Worm (Caenorhabditis elegans) whole organism, L1 larva: ENCODE data around the gene T09A5.15.
A peak's percentile ranks its signal among the peaks of the same experiment; 100 is the strongest.

Source experiments
- dsc-1 ChIP-seq: sonication (generic microtip); optimal IDR thresholded peaks from 2 replicates; lab custom pipeline; 2016; ENCODE audit warnings: mild to moderate bottlenecking, missing genetic modification characterization, missing compliant biosample characterization
- efl-1 ChIP-seq, 4 experiments: fragments of 150-350 bp; optimal IDR thresholded peaks in 3 of 4; peaks in 1 of 4; 1 replicate in 1 of 4; 2 replicates in 3 of 4; lab custom pipeline; 2014; ENCODE audit warnings: missing biosample characterization in 2 of 4, missing genetic modification characterization in 2 of 4, missing genetic modification reagents in 2 of 4
- pax-3 ChIP-seq: fragments of 200-800 bp; sonication (Bioruptor generic); optimal IDR thresholded peaks from 2 replicates; lab custom pipeline; 2018; ENCODE audit warnings: mild to moderate bottlenecking, missing genetic modification characterization, moderate library complexity, missing compliant biosample characterization
- sup-37 ChIP-seq: fragments of 200-800 bp; sonication (Bioruptor generic); optimal IDR thresholded peaks from 2 replicates; lab custom pipeline; 2018; ENCODE audit warnings: mild to moderate bottlenecking, missing genetic modification characterization, missing compliant biosample characterization
- unc-130 ChIP-seq: fragments of 150-350 bp; optimal IDR thresholded peaks from 2 replicates; lab custom pipeline; 2017; ENCODE audit warnings: missing biosample characterization, missing genetic modification characterization, inconsistent platforms

DNA sequence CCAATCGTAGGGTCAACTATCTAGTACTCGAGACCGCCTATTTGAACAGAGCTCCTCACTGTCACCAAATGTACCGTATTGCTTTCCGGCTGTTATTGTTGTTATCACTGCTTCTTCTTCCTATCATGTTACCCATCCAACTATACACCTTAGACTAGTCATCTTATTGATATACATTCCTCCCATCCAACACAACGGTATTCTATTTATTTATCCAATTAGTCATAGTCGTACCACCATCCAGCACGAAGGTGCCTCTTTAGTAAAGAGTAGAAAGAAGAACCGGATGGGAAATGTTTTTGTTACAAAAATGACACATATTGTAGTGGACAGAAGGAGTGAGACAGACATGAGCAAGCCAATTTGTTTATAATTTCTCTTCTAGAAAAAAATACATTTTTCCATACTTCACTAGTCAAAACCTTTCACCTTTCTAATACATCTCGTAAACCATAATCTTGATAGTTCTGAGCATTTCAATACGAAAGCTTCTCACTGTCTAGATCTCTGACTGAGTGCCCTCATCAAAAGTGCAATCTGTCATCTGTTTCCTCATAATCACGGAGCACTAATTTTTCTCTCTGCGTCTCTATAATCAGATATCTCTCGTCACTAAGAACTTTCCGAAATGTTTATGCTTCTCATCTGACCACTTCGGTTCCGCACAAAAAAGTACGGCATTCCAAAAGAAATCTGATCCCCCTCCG lies 47.4 kb upstream of the T09A5.15 start:
- no peak for TF ChIP-seq sup-37 (GFP tag; lab: Kevin White, UChicago)
- no peak for TF ChIP-seq dsc-1 (tag; lab: Kevin White, UChicago)
- TF ChIP-seq efl-1 (optimal IDR thresholded peaks at IDR 0.05; lab: Kevin White, UChicago): no peak
- peak in 1 of 2 experiments; percentile 50 for TF ChIP-seq efl-1 (GFP tag; optimal IDR thresholded peaks at IDR 0.05 in 1 of 2; lab: Kevin White, UChicago)
- no peak for TF ChIP-seq unc-130 (tag; lab: Kevin White, UChicago)
- TF ChIP-seq pax-3 (tag; lab: Kevin White, UChicago): no peak
